Fruit fly (Drosophila melanogaster) whole organism, embryonic: ENCODE results near the gene CG3626.
A peak's percentile ranks its signal among the peaks of the same experiment; 100 is the strongest.

Experiments
- Blimp-1 ChIP-seq: fragments of 200-800 bp; sonication (Bioruptor generic); optimal IDR thresholded peaks from 3 replicates; lab custom pipeline; 2018; ENCODE audit warnings: missing biosample characterization, missing genetic modification characterization, mild to moderate bottlenecking, moderate library complexity, missing genetic modification reagents
- BtbVII ChIP-seq: fragments of 200-800 bp; sonication (Bioruptor generic); optimal IDR thresholded peaks from 3 replicates; lab custom pipeline; 2017; ENCODE audit warnings: missing biosample characterization, mild to moderate bottlenecking, missing genetic modification characterization
- CG10274 ChIP-seq: fragments of 200-800 bp; sonication (Bioruptor generic); optimal IDR thresholded peaks from 3 replicates; lab custom pipeline; 2017; ENCODE audit warnings: missing biosample characterization, mild to moderate bottlenecking, missing genetic modification characterization
- CG11085 ChIP-seq: fragments of 200-800 bp; sonication (Bioruptor generic); IDR thresholded peaks from 2 replicates; pipeline ENCODE4 v1.3.6; 2022; ENCODE audit warnings: missing biosample characterization, missing genetic modification characterization
- CG11695 ChIP-seq: fragments of 200-800 bp; sonication (Bioruptor generic); IDR thresholded peaks from 3 replicates; pipeline ENCODE4 v1.3.6; 2022; ENCODE audit warnings: missing biosample characterization, missing genetic modification characterization
- CG12236 ChIP-seq: fragments of 200-800 bp; sonication (Bioruptor generic); optimal IDR thresholded peaks from 2 replicates; lab custom pipeline; 2016; ENCODE audit warnings: missing biosample characterization, missing genetic modification characterization
- CG12659 ChIP-seq: fragments of 200-800 bp; sonication (Bioruptor generic); optimal IDR thresholded peaks from 3 replicates; lab custom pipeline; 2017; ENCODE audit warnings: mild to moderate bottlenecking, missing biosample characterization, missing genetic modification reagents, missing genetic modification characterization
- CG13775 ChIP-seq: fragments of 200-800 bp; sonication (Bioruptor generic); optimal IDR thresholded peaks from 3 replicates; lab custom pipeline; 2017; ENCODE audit warnings: missing biosample characterization, mild to moderate bottlenecking, missing genetic modification characterization
- CG14710 ChIP-seq: fragments of 200-800 bp; sonication (Bioruptor generic); optimal IDR thresholded peaks from 3 replicates; lab custom pipeline; 2019; ENCODE audit warnings: missing biosample characterization, mild to moderate bottlenecking, missing genetic modification characterization, moderate library complexity
- CG1602 ChIP-seq: fragments of 200-800 bp; sonication (Bioruptor generic); optimal IDR thresholded peaks from 3 replicates; lab custom pipeline; 2016; ENCODE audit warnings: missing biosample characterization, missing genetic modification characterization
- CG1603 ChIP-seq: fragments of 200-800 bp; sonication (Bioruptor generic); optimal IDR thresholded peaks from 2 replicates; lab custom pipeline; 2019; ENCODE audit warnings: missing biosample characterization, mild to moderate bottlenecking, missing genetic modification characterization, moderate library complexity
- CG16779 ChIP-seq: fragments of 200-800 bp; sonication (Bioruptor generic); IDR thresholded peaks from 2 replicates; pipeline ENCODE4 v1.3.6; 2022; ENCODE audit warnings: missing biosample characterization, missing genetic modification characterization
- CG16815 ChIP-seq: fragments of 200-800 bp; sonication (Bioruptor generic); optimal IDR thresholded peaks from 3 replicates; lab custom pipeline; 2017; ENCODE audit warnings: missing biosample characterization, mild to moderate bottlenecking, missing genetic modification characterization
- CG18476 ChIP-seq: fragments of 200-800 bp; sonication (Bioruptor generic); optimal IDR thresholded peaks from 2 replicates; lab custom pipeline; 2016; ENCODE audit warnings: missing biosample characterization, mild to moderate bottlenecking, missing genetic modification characterization
- CG2116 ChIP-seq: fragments of 200-800 bp; sonication (Bioruptor generic); optimal IDR thresholded peaks from 3 replicates; lab custom pipeline; 2018; ENCODE audit warnings: missing biosample characterization, mild to moderate bottlenecking, missing genetic modification characterization
- CG2712 ChIP-seq: fragments of 200-800 bp; optimal IDR thresholded peaks from 3 replicates; lab custom pipeline; 2019; ENCODE audit warnings: missing biosample characterization, mild to moderate bottlenecking, missing genetic modification characterization, moderate library complexity
- CG30431 ChIP-seq: fragments of 200-800 bp; sonication (Bioruptor generic); optimal IDR thresholded peaks from 2 replicates; lab custom pipeline; 2017; ENCODE audit warnings: missing biosample characterization, missing genetic modification characterization
- CG3163 ChIP-seq: fragments of 200-800 bp; sonication (Bioruptor generic); optimal IDR thresholded peaks from 3 replicates; lab custom pipeline; 2016; ENCODE audit warnings: missing biosample characterization, missing genetic modification characterization
- CG3281 ChIP-seq: fragments of 200-800 bp; sonication (Bioruptor generic); optimal IDR thresholded peaks from 3 replicates; lab custom pipeline; 2017; ENCODE audit warnings: missing biosample characterization, mild to moderate bottlenecking, missing genetic modification characterization
- CG3847 ChIP-seq: fragments of 200-800 bp; sonication (Bioruptor generic); IDR thresholded peaks from 2 replicates; pipeline ENCODE4 v1.3.6; 2022; ENCODE audit warnings: missing biosample characterization, missing genetic modification characterization
- CG4328 ChIP-seq: fragments of 200-800 bp; sonication (Bioruptor generic); optimal IDR thresholded peaks from 3 replicates; lab custom pipeline; 2017; ENCODE audit warnings: missing biosample characterization, missing genetic modification reagents, missing genetic modification characterization
- CG7963 ChIP-seq: fragments of 200-800 bp; sonication (Bioruptor generic); IDR thresholded peaks from 3 replicates; pipeline ENCODE4 v1.3.6; 2022; ENCODE audit warnings: missing biosample characterization, missing genetic modification characterization; ENCODE audit not compliant: partially characterized antibody
- CG7987 ChIP-seq: fragments of 200-800 bp; sonication (Bioruptor generic); optimal IDR thresholded peaks from 2 replicates; lab custom pipeline; 2018; ENCODE audit warnings: missing biosample characterization, mild to moderate bottlenecking, missing genetic modification characterization, moderate library complexity
- CG8290 ChIP-seq, 3 experiments: fragments of 200-800 bp; sonication (Bioruptor generic); optimal IDR thresholded peaks; 2 replicates each; lab custom pipeline; 2016 to 2019; ENCODE audit warnings: missing biosample characterization in 3 of 3, missing genetic modification characterization in 3 of 3, mild to moderate bottlenecking in 2 of 3, moderate library complexity in 1 of 3
- CG8388 ChIP-seq: fragments of 200-800 bp; sonication (Bioruptor generic); optimal IDR thresholded peaks from 2 replicates; lab custom pipeline; 2019; ENCODE audit warnings: missing biosample characterization, mild to moderate bottlenecking, missing genetic modification characterization, moderate library complexity
- CG8944 ChIP-seq: fragments of 200-800 bp; sonication (Bioruptor generic); optimal IDR thresholded peaks from 3 replicates; lab custom pipeline; 2016; ENCODE audit warnings: missing biosample characterization, missing genetic modification characterization
- E2f1 ChIP-seq: fragments of 200-800 bp; sonication (Bioruptor generic); IDR thresholded peaks from 2 replicates; pipeline ENCODE4 v1.3.6; 2022; ENCODE audit warnings: missing biosample characterization, missing genetic modification characterization
- Ets65A ChIP-seq: fragments of 200-800 bp; sonication (Bioruptor generic); peaks from one replicate; lab custom pipeline; 2016; ENCODE audit warnings: missing biosample characterization, missing genetic modification characterization
- H2.0 ChIP-seq: fragments of 200-800 bp; sonication (Bioruptor generic); IDR thresholded peaks from 2 replicates; pipeline ENCODE4 v1.3.6; 2022; ENCODE audit warnings: missing biosample characterization, missing genetic modification characterization
- Hmr ChIP-seq: fragments of 200-800 bp; sonication (Bioruptor generic); optimal IDR thresholded peaks from 3 replicates; lab custom pipeline; 2017; ENCODE audit warnings: mild to moderate bottlenecking, missing biosample characterization, missing genetic modification reagents, missing genetic modification characterization
- Lhr ChIP-seq: fragments of 200-800 bp; sonication (Bioruptor generic); optimal IDR thresholded peaks from 3 replicates; lab custom pipeline; 2017; ENCODE audit warnings: mild to moderate bottlenecking, missing biosample characterization, missing genetic modification reagents, missing genetic modification characterization
- Mrtf ChIP-seq: fragments of 200-800 bp; sonication (Bioruptor generic); IDR thresholded peaks from 3 replicates; pipeline ENCODE4 v1.3.6; 2022; ENCODE audit warnings: missing biosample characterization, missing genetic modification characterization
- Myb ChIP-seq: fragments of 200-800 bp; sonication (Bioruptor generic); optimal IDR thresholded peaks from 2 replicates; lab custom pipeline; 2016; ENCODE audit warnings: missing biosample characterization, missing genetic modification characterization
- Stat92E ChIP-seq, 3 experiments: fragments of >200 bp in 2 of 3; fragments of 200-800 bp in 1 of 3; sonication (Bioruptor generic) in 1 of 3; optimal IDR thresholded peaks; 2 replicates each; lab custom pipeline; 2017 to 2019; ENCODE audit warnings: missing biosample characterization in 3 of 3, missing genetic modification characterization in 3 of 3, mild to moderate bottlenecking in 1 of 3, moderate library complexity in 1 of 3
- ab ChIP-seq: fragments of 200-800 bp; sonication (Bioruptor generic); optimal IDR thresholded peaks from 2 replicates; lab custom pipeline; 2016; ENCODE audit warnings: missing biosample characterization, missing genetic modification characterization
- az2 ChIP-seq: fragments of 200-800 bp; sonication (Bioruptor generic); optimal IDR thresholded peaks from 3 replicates; lab custom pipeline; 2016; ENCODE audit warnings: missing biosample characterization, missing genetic modification characterization
- cas ChIP-seq: fragments of 200-800 bp; sonication (Bioruptor generic); IDR thresholded peaks from 2 replicates; pipeline ENCODE4 v1.3.6; 2022; ENCODE audit warnings: missing biosample characterization, missing genetic modification characterization
- crol ChIP-seq: fragments of 200-800 bp; sonication (Bioruptor generic); IDR thresholded peaks from 2 replicates; pipeline ENCODE4 v1.3.6; 2022; ENCODE audit warnings: missing biosample characterization, missing genetic modification characterization
- fd64A ChIP-seq: fragments of 200-800 bp; sonication (Bioruptor generic); optimal IDR thresholded peaks from 3 replicates; lab custom pipeline; 2018; ENCODE audit warnings: missing biosample characterization, mild to moderate bottlenecking, missing genetic modification characterization
- h ChIP-seq: fragments of >200 bp; optimal IDR thresholded peaks from 2 replicates; lab custom pipeline; 2017
- ham ChIP-seq: fragments of 200-800 bp; sonication (Bioruptor generic); IDR thresholded peaks from 2 replicates; pipeline ENCODE4 v1.3.6; 2022; ENCODE audit warnings: missing biosample characterization, missing genetic modification characterization
- maf-S ChIP-seq: fragments of 200-800 bp; sonication (Bioruptor generic); optimal IDR thresholded peaks from 2 replicates; lab custom pipeline; 2016; ENCODE audit warnings: missing biosample characterization, missing genetic modification characterization
- nerfin-1 ChIP-seq: fragments of 200-800 bp; sonication (Bioruptor generic); optimal IDR thresholded peaks from 3 replicates; lab custom pipeline; 2019; ENCODE audit warnings: missing biosample characterization, mild to moderate bottlenecking, missing genetic modification characterization, moderate library complexity
- otp ChIP-seq: fragments of 200-800 bp; sonication (Bioruptor generic); IDR thresholded peaks from 3 replicates; pipeline ENCODE4, ENCODE4 v1.3.6; 2022; ENCODE audit warnings: missing biosample characterization, missing genetic modification characterization
- pfk ChIP-seq: fragments of 200-800 bp; sonication (Bioruptor generic); optimal IDR thresholded peaks from 2 replicates; lab custom pipeline; 2018; ENCODE audit warnings: missing biosample characterization, mild to moderate bottlenecking, missing genetic modification characterization, moderate library complexity
- ro ChIP-seq: fragments of 200-800 bp; sonication (Bioruptor generic); IDR thresholded peaks from 2 replicates; pipeline ENCODE4 v1.3.6; 2022; ENCODE audit warnings: missing biosample characterization, missing genetic modification characterization
- sima ChIP-seq: fragments of 200-800 bp; sonication (Bioruptor generic); optimal IDR thresholded peaks from 2 replicates; lab custom pipeline; 2016; ENCODE audit warnings: missing biosample characterization, missing genetic modification characterization
- ssp ChIP-seq: fragments of 200-800 bp; sonication (Bioruptor generic); IDR thresholded peaks from 2 replicates; pipeline ENCODE4 v1.3.6; 2022; ENCODE audit warnings: missing biosample characterization, missing genetic modification characterization
- tna ChIP-seq: fragments of 200-800 bp; sonication (Bioruptor generic); IDR thresholded peaks from 2 replicates; pipeline ENCODE4 v1.3.6; 2022; ENCODE audit warnings: missing biosample characterization, missing genetic modification characterization; ENCODE audit not compliant: partially characterized antibody
- unc-4 ChIP-seq: fragments of 200-800 bp; sonication (Bioruptor generic); IDR thresholded peaks from 2 replicates; pipeline ENCODE4 v1.3.6; 2022; ENCODE audit warnings: missing biosample characterization, missing genetic modification characterization; ENCODE audit not compliant: partially characterized antibody
- usp ChIP-seq: fragments of >200 bp; optimal IDR thresholded peaks from 2 replicates; lab custom pipeline; 2017; ENCODE audit warnings: missing biosample characterization, missing genetic modification characterization

The CG3626 gene

DNA sequence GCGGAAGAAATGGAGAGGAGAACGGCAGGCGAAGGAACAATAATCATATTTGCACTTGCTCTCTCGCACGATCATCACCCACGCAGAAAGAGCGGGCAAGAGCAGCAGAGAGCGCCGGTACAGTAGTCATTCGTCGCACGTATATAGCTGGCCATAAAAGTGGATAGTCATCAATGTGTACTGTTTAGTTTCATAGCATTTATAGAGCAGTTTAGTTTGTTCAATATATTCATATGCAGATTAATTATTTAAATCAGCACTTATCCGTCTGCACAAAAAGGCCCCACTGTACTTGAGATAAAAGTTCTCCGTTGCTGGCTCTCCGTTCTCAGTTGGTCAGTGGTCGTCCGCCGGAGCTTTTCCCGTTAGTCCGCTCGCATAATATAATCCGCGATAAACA is 41.4 kb upstream of the CG3626 start (continued):
- peak; percentile 99 for TF ChIP-seq CG16779
- peak; percentile 92 for TF ChIP-seq Myb (GFP tag; lab: Kevin White, UChicago)
- peak; percentile 73 for TF ChIP-seq pfk (GFP tag; lab: Kevin White, UChicago)
- peak; percentile 96 for TF ChIP-seq CG30431 (GFP tag; lab: Kevin White, UChicago)
- TF ChIP-seq BtbVII (GFP tag; lab: Kevin White, UChicago): peak; percentile 98
- TF ChIP-seq ssp (GFP tag; lab: Robert Waterston, UW): peak; percentile 94
- TF ChIP-seq CG1602 (GFP tag; lab: Kevin White, UChicago): peak; percentile 97
- peak; percentile 91 for TF ChIP-seq fd64A (GFP tag; lab: Kevin White, UChicago)
- TF ChIP-seq CG1603 (tag; lab: Kevin White, UChicago): peak; percentile 98
- TF ChIP-seq CG13775 (GFP tag; lab: Kevin White, UChicago): peak; percentile 94
- peak; percentile 99 for TF ChIP-seq CG11085 (GFP tag; lab: Robert Waterston, UW)
- peak; percentile 63 for TF ChIP-seq CG2116 (GFP tag; lab: Kevin White, UChicago)
- TF ChIP-seq CG8944 (GFP tag; lab: Kevin White, UChicago): peak; percentile 98
- peak; percentile 99 for TF ChIP-seq CG3847 (GFP tag; lab: Robert Waterston, UW)
- TF ChIP-seq sima (GFP tag; lab: Kevin White, UChicago): peak; percentile 95
- TF ChIP-seq CG12659 (GFP tag; lab: Kevin White, UChicago): peak; percentile 98
- TF ChIP-seq H2.0: peak; percentile 99
- peak; percentile 89 for TF ChIP-seq CG12236 (GFP tag; lab: Kevin White, UChicago)
- peak; percentile 98 for TF ChIP-seq maf-S (GFP tag; lab: Kevin White, UChicago)
- TF ChIP-seq ro (GFP tag; lab: Robert Waterston, UW): peak; percentile 94
- TF ChIP-seq usp: no peak
- TF ChIP-seq CG2712: peak; percentile 96
- TF ChIP-seq crol (GFP tag; lab: Robert Waterston, UW): peak; percentile 70
- 0 out of 2 replicates have a peak, but pooled peaks have one; percentile 30 for TF ChIP-seq unc-4 (GFP tag; lab: Robert Waterston, UW)
- TF ChIP-seq nerfin-1: peak; percentile 93
- TF ChIP-seq CG7987: peak; percentile 94
- TF ChIP-seq CG16815: peak; percentile 96
- TF ChIP-seq otp: peak; percentile 98
- peak; percentile 83 for TF ChIP-seq CG8290 (GFP tag; optimal IDR thresholded peaks at IDR 0.05; lab: Kevin White, UChicago)
- TF ChIP-seq CG8290 (tag; optimal IDR thresholded peaks at IDR 0.05; lab: Kevin White, UChicago): peak; percentile 10 to 100
- no peak for TF ChIP-seq tna
- TF ChIP-seq az2 (GFP tag; lab: Kevin White, UChicago): peak; percentile 97
- TF ChIP-seq CG4328 (GFP tag; lab: Kevin White, UChicago): peak; percentile 98
- TF ChIP-seq cas (GFP tag; lab: Robert Waterston, UW): peak; percentile 99
- peak; percentile 95 for TF ChIP-seq Blimp-1 (GFP tag; lab: Kevin White, UChicago)
- no peak for TF ChIP-seq Stat92E (GFP tag; optimal IDR thresholded peaks at IDR 0.05; lab: Kevin White, UChicago)
- TF ChIP-seq Lhr (GFP tag; lab: Kevin White, UChicago): peak; percentile 85
- peak; percentile 89 for TF ChIP-seq CG8388 (GFP tag; lab: Kevin White, UChicago)
- TF ChIP-seq CG11695: peak; percentile 98
- TF ChIP-seq ham (GFP tag; lab: Robert Waterston, UW): peak; percentile 97
- TF ChIP-seq E2f1 (GFP tag; lab: Robert Waterston, UW): peak; percentile 99
- peak; percentile 81 for TF ChIP-seq CG14710 (tag; lab: Kevin White, UChicago)
- peak; percentile 96 for TF ChIP-seq ab (GFP tag; lab: Kevin White, UChicago)
- TF ChIP-seq CG7963: no peak
- peak; percentile 90 for TF ChIP-seq CG3163
- TF ChIP-seq Mrtf (GFP tag; lab: Robert Waterston, UW): peak; percentile 99
- peak; percentile 98 for TF ChIP-seq CG3281
- TF ChIP-seq CG18476: peak; percentile 94
- no peak for TF ChIP-seq h
- TF ChIP-seq Hmr (GFP tag; lab: Kevin White, UChicago): peak; percentile 99
- TF ChIP-seq CG10274 (GFP tag; lab: Kevin White, UChicago): peak; percentile 94
- TF ChIP-seq Ets65A (GFP tag; lab: Kevin White, UChicago): peak; percentile 100
